Fruit fly (Drosophila melanogaster) whole organism, embryonic: ENCODE data around the gene CG45488.

Experiments used
- ATbp ChIP-seq: fragments of 200-800 bp; sonication (Bioruptor generic); optimal IDR thresholded peaks from 2 replicates; lab custom pipeline; 2017; ENCODE audit warnings: missing biosample characterization, mild to moderate bottlenecking, missing genetic modification characterization, missing genetic modification reagents
- Adf1 ChIP-seq: fragments of 200-800 bp; sonication (Bioruptor generic); IDR thresholded peaks from 2 replicates; pipeline ENCODE4 v1.3.6; 2022; ENCODE audit warnings: missing biosample characterization, missing genetic modification characterization
- CG10147 ChIP-seq: fragments of 200-800 bp; sonication (Bioruptor generic); optimal IDR thresholded peaks from 2 replicates; lab custom pipeline; 2019; ENCODE audit warnings: missing biosample characterization, mild to moderate bottlenecking, missing genetic modification characterization, moderate library complexity
- CG10274 ChIP-seq: fragments of 200-800 bp; sonication (Bioruptor generic); optimal IDR thresholded peaks from 3 replicates; lab custom pipeline; 2017; ENCODE audit warnings: missing biosample characterization, mild to moderate bottlenecking, missing genetic modification characterization
- CG10366 ChIP-seq: fragments of 200-800 bp; sonication (Bioruptor generic); IDR thresholded peaks from 2 replicates; pipeline ENCODE4 v1.3.6; 2022; ENCODE audit warnings: missing biosample characterization, missing genetic modification characterization
- CG13424 ChIP-seq: fragments of 200-800 bp; sonication (Bioruptor generic); optimal IDR thresholded peaks from 2 replicates; lab custom pipeline; 2019; ENCODE audit warnings: missing biosample characterization, mild to moderate bottlenecking, missing genetic modification characterization, moderate library complexity
- CG13775 ChIP-seq: fragments of 200-800 bp; sonication (Bioruptor generic); optimal IDR thresholded peaks from 3 replicates; lab custom pipeline; 2017; ENCODE audit warnings: missing biosample characterization, mild to moderate bottlenecking, missing genetic modification characterization
- CG16863 ChIP-seq: fragments of 200-800 bp; sonication (Bioruptor generic); optimal IDR thresholded peaks from 3 replicates; lab custom pipeline; 2016; ENCODE audit warnings: missing biosample characterization, missing genetic modification characterization
- CG18599 ChIP-seq: fragments of 200-800 bp; sonication (Bioruptor generic); optimal IDR thresholded peaks from 3 replicates; lab custom pipeline; 2017; ENCODE audit warnings: missing biosample characterization, missing genetic modification characterization, mild to moderate bottlenecking, moderate library complexity, missing genetic modification reagents
- CG30403 ChIP-seq: fragments of 200-800 bp; sonication (Bioruptor generic); optimal IDR thresholded peaks from 3 replicates; lab custom pipeline; 2016; ENCODE audit warnings: missing biosample characterization, missing genetic modification characterization
- CG30431 ChIP-seq: fragments of 200-800 bp; sonication (Bioruptor generic); optimal IDR thresholded peaks from 2 replicates; lab custom pipeline; 2017; ENCODE audit warnings: missing biosample characterization, missing genetic modification characterization
- CG34422 ChIP-seq: fragments of 200-800 bp; sonication (Bioruptor generic); IDR thresholded peaks from 3 replicates; pipeline ENCODE4 v1.3.6; 2022; ENCODE audit warnings: missing biosample characterization, missing genetic modification characterization
- CG6272 ChIP-seq: fragments of 200-800 bp; sonication (Bioruptor generic); IDR thresholded peaks from 2 replicates; pipeline ENCODE4 v1.3.6; 2022; ENCODE audit warnings: missing biosample characterization, missing genetic modification characterization
- CG6765 ChIP-seq: fragments of 200-800 bp; sonication (Bioruptor generic); optimal IDR thresholded peaks from 3 replicates; lab custom pipeline; 2017; ENCODE audit warnings: missing biosample characterization, mild to moderate bottlenecking, missing genetic modification characterization
- CG8290 ChIP-seq, 3 experiments: fragments of 200-800 bp; sonication (Bioruptor generic); optimal IDR thresholded peaks; 2 replicates each; lab custom pipeline; 2016 to 2019; ENCODE audit warnings: missing biosample characterization in 3 of 3, missing genetic modification characterization in 3 of 3, mild to moderate bottlenecking in 2 of 3, moderate library complexity in 1 of 3
- CG8478 ChIP-seq: fragments of >200 bp; optimal IDR thresholded peaks from 2 replicates; lab custom pipeline; 2018
- CG9437 ChIP-seq: fragments of 200-800 bp; sonication (Bioruptor generic); optimal IDR thresholded peaks from 2 replicates; lab custom pipeline; 2018; ENCODE audit warnings: missing biosample characterization, mild to moderate bottlenecking, missing genetic modification characterization
- CG9817 ChIP-seq: fragments of 200-800 bp; sonication (Bioruptor generic); optimal IDR thresholded peaks from 2 replicates; lab custom pipeline; 2018; ENCODE audit warnings: missing biosample characterization, mild to moderate bottlenecking, missing genetic modification characterization, moderate library complexity
- Camta ChIP-seq: fragments of 200-800 bp; sonication (Bioruptor generic); optimal IDR thresholded peaks from 2 replicates; lab custom pipeline; 2016; ENCODE audit warnings: missing biosample characterization, missing genetic modification characterization
- D19A ChIP-seq: fragments of 200-800 bp; optimal IDR thresholded peaks from 3 replicates; lab custom pipeline; 2019; ENCODE audit warnings: missing biosample characterization, mild to moderate bottlenecking, missing genetic modification characterization, moderate library complexity
- E2f2 ChIP-seq: fragments of 200-800 bp; sonication (Bioruptor generic); IDR thresholded peaks from 2 replicates; pipeline ENCODE4 v1.3.6; 2022; ENCODE audit warnings: missing biosample characterization, missing genetic modification characterization
- Gsc ChIP-seq: fragments of 200-800 bp; sonication (Bioruptor generic); IDR thresholded peaks from 2 replicates; pipeline ENCODE4 v1.3.6; 2022; ENCODE audit warnings: missing biosample characterization, missing genetic modification characterization
- HmgZ ChIP-seq: fragments of 200-800 bp; sonication (Bioruptor generic); optimal IDR thresholded peaks from 2 replicates; lab custom pipeline; 2018; ENCODE audit warnings: missing biosample characterization, mild to moderate bottlenecking, missing genetic modification characterization
- Med ChIP-seq: fragments of 200-800 bp; sonication (Bioruptor generic); peaks from one replicate; lab custom pipeline; 2016; ENCODE audit warnings: missing biosample characterization, missing genetic modification characterization, mild to moderate bottlenecking, inconsistent platforms, moderate library complexity
- Oaz ChIP-seq: fragments of 200-800 bp; sonication (Bioruptor generic); IDR thresholded peaks from 2 replicates; pipeline ENCODE4 v1.3.6; 2022; ENCODE audit warnings: missing biosample characterization, missing genetic modification characterization
- Poxn ChIP-seq: fragments of 200-800 bp; sonication (Bioruptor generic); IDR thresholded peaks from 2 replicates; pipeline ENCODE4 v1.3.6; 2022; ENCODE audit warnings: missing biosample characterization, missing genetic modification characterization
- Ptx1 ChIP-seq: fragments of 200-800 bp; sonication (Bioruptor generic); IDR thresholded peaks from 2 replicates; pipeline ENCODE4 v1.3.6; 2022; ENCODE audit warnings: missing biosample characterization, missing genetic modification characterization
- Side ChIP-seq: fragments of 200-800 bp; sonication (Bioruptor generic); optimal IDR thresholded peaks from 2 replicates; lab custom pipeline; 2016; ENCODE audit warnings: missing biosample characterization, missing genetic modification characterization
- Ssrp ChIP-seq: fragments of 200-800 bp; sonication (Bioruptor generic); optimal IDR thresholded peaks from 2 replicates; lab custom pipeline; 2018; ENCODE audit warnings: missing biosample characterization, mild to moderate bottlenecking, missing genetic modification characterization, moderate library complexity
- Trl ChIP-seq, 3 experiments: fragments of >200 bp in 2 of 3; fragments of 200-800 bp in 1 of 3; sonication (Bioruptor generic) in 1 of 3; optimal IDR thresholded peaks; 2 replicates in 1 of 3; 3 replicates in 2 of 3; lab custom pipeline; 2016 to 2017; ENCODE audit warnings: missing biosample characterization in 1 of 3, missing genetic modification characterization in 1 of 3
- Usf ChIP-seq: fragments of 200-800 bp; sonication (Bioruptor generic); optimal IDR thresholded peaks from 2 replicates; lab custom pipeline; 2017; ENCODE audit warnings: missing genotype, missing biosample characterization, missing genetic modification characterization
- Xbp1 ChIP-seq: fragments of 200-800 bp; sonication (Bioruptor generic); optimal IDR thresholded peaks from 3 replicates; lab custom pipeline; 2016; ENCODE audit warnings: missing biosample characterization, mild to moderate bottlenecking, missing genetic modification characterization
- ase ChIP-seq: fragments of 200-800 bp; sonication (Bioruptor generic); IDR thresholded peaks from 3 replicates; pipeline ENCODE4 v1.3.6; 2022; ENCODE audit warnings: missing biosample characterization, missing genetic modification characterization
- az2 ChIP-seq: fragments of 200-800 bp; sonication (Bioruptor generic); optimal IDR thresholded peaks from 3 replicates; lab custom pipeline; 2016; ENCODE audit warnings: missing biosample characterization, missing genetic modification characterization
- caup ChIP-seq: fragments of 200-800 bp; sonication (Bioruptor generic); optimal IDR thresholded peaks from 3 replicates; lab custom pipeline; 2017; ENCODE audit warnings: missing biosample characterization, mild to moderate bottlenecking, missing genetic modification characterization, moderate library complexity; ENCODE audit not compliant: severe bottlenecking
- chif ChIP-seq, 2 experiments: fragments of 200-800 bp; sonication (Bioruptor generic); optimal IDR thresholded peaks; 3 replicates each; lab custom pipeline; 2016; ENCODE audit warnings: missing biosample characterization in 2 of 2, missing genetic modification characterization in 2 of 2
- emc ChIP-seq: fragments of 200-800 bp; sonication (Bioruptor generic); optimal IDR thresholded peaks from 2 replicates; lab custom pipeline; 2016; ENCODE audit warnings: missing biosample characterization, missing genetic modification characterization
- gfzf ChIP-seq: fragments of 200-800 bp; sonication (Bioruptor generic); optimal IDR thresholded peaks from 2 replicates; lab custom pipeline; 2016; ENCODE audit warnings: missing biosample characterization, mild to moderate bottlenecking, missing genetic modification characterization, moderate library complexity
- grau ChIP-seq: fragments of 200-800 bp; optimal IDR thresholded peaks from 3 replicates; lab custom pipeline; 2019; ENCODE audit warnings: missing biosample characterization, mild to moderate bottlenecking, missing genetic modification characterization, moderate library complexity
- gsb-n ChIP-seq: fragments of 200-800 bp; sonication (Bioruptor generic); optimal IDR thresholded peaks from 3 replicates; lab custom pipeline; 2018; ENCODE audit warnings: missing biosample characterization, mild to moderate bottlenecking, missing genetic modification characterization
- lmd ChIP-seq: fragments of 200-800 bp; sonication (Bioruptor generic); IDR thresholded peaks from 2 replicates; pipeline ENCODE4 v1.3.6; 2022; ENCODE audit warnings: missing biosample characterization, missing genetic modification characterization
- mam ChIP-seq: fragments of 200-800 bp; sonication (Bioruptor generic); optimal IDR thresholded peaks from 3 replicates; lab custom pipeline; 2016; ENCODE audit warnings: missing biosample characterization, missing genetic modification characterization
- odd ChIP-seq: fragments of 200-800 bp; sonication (Bioruptor generic); optimal IDR thresholded peaks from 2 replicates; lab custom pipeline; 2017; ENCODE audit warnings: missing biosample characterization, mild to moderate bottlenecking, missing genetic modification characterization
- ranshi ChIP-seq: fragments of 200-800 bp; sonication (Bioruptor generic); IDR thresholded peaks from 2 replicates; pipeline ENCODE4 v1.3.6; 2022; ENCODE audit warnings: missing biosample characterization, missing genetic modification characterization
- row ChIP-seq: fragments of 200-800 bp; sonication (Bioruptor generic); IDR thresholded peaks from 3 replicates; pipeline ENCODE4 v1.3.6; 2022; ENCODE audit warnings: missing biosample characterization, missing genetic modification characterization
- sens ChIP-seq: fragments of 200-800 bp; sonication (Bioruptor generic); peaks from one replicate; lab custom pipeline; 2016; ENCODE audit warnings: missing biosample characterization, missing genetic modification characterization
- tio ChIP-seq: fragments of 200-800 bp; sonication (Bioruptor generic); optimal IDR thresholded peaks from 2 replicates; lab custom pipeline; 2017; ENCODE audit warnings: missing biosample characterization, missing genetic modification characterization, inconsistent platforms
- ttk ChIP-seq: fragments of 200-800 bp; sonication (Bioruptor generic); IDR thresholded peaks from 2 replicates; pipeline ENCODE4 v2.1.2; 2022; ENCODE audit warnings: missing biosample characterization, missing genetic modification characterization
- tx ChIP-seq: fragments of 200-800 bp; sonication (Bioruptor generic); optimal IDR thresholded peaks from 2 replicates; lab custom pipeline; 2016; ENCODE audit warnings: missing biosample characterization, missing genetic modification characterization
- wdn ChIP-seq: fragments of 200-800 bp; sonication (Bioruptor generic); IDR thresholded peaks from 2 replicates; pipeline ENCODE4 v1.3.6; 2022; ENCODE audit warnings: missing biosample characterization, missing genetic modification characterization
- zfh1 ChIP-seq: fragments of 200-800 bp; sonication (Bioruptor generic); IDR thresholded peaks from 3 replicates; pipeline ENCODE4 v1.3.6; 2022; ENCODE audit warnings: missing biosample characterization, missing genetic modification characterization

The CG45488 gene

dm6 chrX:19964215-19964614, 44.0 kb upstream of the CG45488 start (continued):
- TF ChIP-seq Poxn (GFP tag; lab: Robert Waterston, UW): no peak
- TF ChIP-seq CG9817 (tag; lab: Kevin White, UChicago): peak; percentile 58
- TF ChIP-seq chif (GFP tag; optimal IDR thresholded peaks at IDR 0.05; lab: Kevin White, UChicago): peak; percentile 7 to 25
- TF ChIP-seq Side (GFP tag; lab: Kevin White, UChicago): peak; percentile 2
- TF ChIP-seq row (GFP tag; lab: Robert Waterston, UW): peak; percentile 80
- TF ChIP-seq HmgZ (tag; lab: Kevin White, UChicago): peak; percentile 13
- TF ChIP-seq ase: no peak
- peak; percentile 57 for TF ChIP-seq lmd
- peak; percentile 36 for TF ChIP-seq tio (GFP tag; lab: Kevin White, UChicago)
- peak; percentile 51 for TF ChIP-seq E2f2 (GFP tag; lab: Robert Waterston, UW)
- TF ChIP-seq Oaz (GFP tag; lab: Robert Waterston, UW): peak; percentile 14; the same call in 1 of the 2 replicates
- TF ChIP-seq tx (GFP tag; lab: Kevin White, UChicago): peak; percentile 5
- no peak for TF ChIP-seq CG8290 (GFP tag; optimal IDR thresholded peaks at IDR 0.05; lab: Kevin White, UChicago)
- TF ChIP-seq CG8290 (tag; optimal IDR thresholded peaks at IDR 0.05; lab: Kevin White, UChicago): peak in 1 of 2 experiments; percentile 46
- peak; percentile 39; the same call in 1 of the 2 replicates for TF ChIP-seq Ptx1
- TF ChIP-seq CG6272: no peak
- peak; percentile 41 for TF ChIP-seq CG30403
- peak; percentile 20; the same call in 1 of the 2 replicates for TF ChIP-seq ttk (GFP tag; lab: Robert Waterston, UW)
- peak; percentile 62 for TF ChIP-seq grau (tag; lab: Kevin White, UChicago)
- no peak for TF ChIP-seq zfh1 (GFP tag; lab: Robert Waterston, UW)
- peak; percentile 1 for TF ChIP-seq CG16863 (GFP tag; lab: Kevin White, UChicago)
- peak; percentile 27 for TF ChIP-seq CG9437 (GFP tag; lab: Kevin White, UChicago)
- TF ChIP-seq CG18599: peak; percentile 22
- peak; percentile 5 for TF ChIP-seq odd (GFP tag; lab: Kevin White, UChicago)
- no peak for TF ChIP-seq CG8478 (lab: Kevin White, UChicago)
- no peak for TF ChIP-seq emc (GFP tag; lab: Kevin White, UChicago)
- TF ChIP-seq CG10274 (GFP tag; lab: Kevin White, UChicago): peak; percentile 4
- TF ChIP-seq gsb-n (tag; lab: Kevin White, UChicago): no peak
- TF ChIP-seq CG10366 (GFP tag; lab: Robert Waterston, UW): peak; percentile 44
- TF ChIP-seq CG10147 (GFP tag; lab: Kevin White, UChicago): peak; percentile 4
- 0 out of 3 replicates have a peak, but pooled peaks have one; percentile 38 for TF ChIP-seq CG34422 (GFP tag; lab: Robert Waterston, UW)
- TF ChIP-seq CG30431 (GFP tag; lab: Kevin White, UChicago): no peak
- peak; percentile 34 for TF ChIP-seq az2 (GFP tag; lab: Kevin White, UChicago)
- TF ChIP-seq ranshi (GFP tag; lab: Robert Waterston, UW): no peak
- TF ChIP-seq Usf: no peak
- TF ChIP-seq Ssrp (tag; lab: Kevin White, UChicago): peak; percentile 27
- TF ChIP-seq caup: no peak
- TF ChIP-seq D19A: peak; percentile 79
- no peak for TF ChIP-seq CG13775 (GFP tag; lab: Kevin White, UChicago)
- TF ChIP-seq mam (GFP tag; lab: Kevin White, UChicago): peak; percentile 64
- TF ChIP-seq sens: peak; percentile 88
- TF ChIP-seq Camta (GFP tag; lab: Kevin White, UChicago): peak; percentile 19
- TF ChIP-seq wdn (GFP tag; lab: Robert Waterston, UW): peak; percentile 49; the same call in 1 of the 2 replicates
- TF ChIP-seq Adf1 (GFP tag; lab: Robert Waterston, UW): peak; percentile 37; the same call in 1 of the 2 replicates
- TF ChIP-seq Med (GFP tag; lab: Kevin White, UChicago): peak; percentile 85
- peak; percentile 32 for TF ChIP-seq Xbp1 (GFP tag; lab: Kevin White, UChicago)
- no peak for TF ChIP-seq CG6765 (GFP tag; lab: Kevin White, UChicago)
- no peak for TF ChIP-seq Gsc
- TF ChIP-seq gfzf (GFP tag; lab: Kevin White, UChicago): no peak
- TF ChIP-seq CG13424 (tag; lab: Kevin White, UChicago): peak; percentile 7
- TF ChIP-seq Trl (optimal IDR thresholded peaks at IDR 0.05; lab: Kevin White, UChicago): no peak
- peak; percentile 10 for TF ChIP-seq Trl (GFP tag; optimal IDR thresholded peaks at IDR 0.05; lab: Kevin White, UChicago)
- peak; percentile 20 for TF ChIP-seq ATbp (GFP tag; lab: Kevin White, UChicago)
